Fruit fly (Drosophila melanogaster) whole organism: ENCODE results near the gene CG3473.

ENCODE experiments used
- CG8478 ChIP-seq: fragments of >200 bp; optimal IDR thresholded peaks from 2 replicates; lab custom pipeline; 2018; ENCODE audit warnings: inconsistent platforms
- Dll ChIP-seq: fragments of >200 bp; optimal IDR thresholded peaks from 2 replicates; lab custom pipeline; 2017
- EcR ChIP-seq, 2 experiments: fragments of >200 bp; optimal IDR thresholded peaks; 2 replicates each; lab custom pipeline; 2017; ENCODE audit warnings: missing biosample characterization in 2 of 2, missing genetic modification characterization in 2 of 2, missing genetic modification reagents in 2 of 2
- psq ChIP-seq: fragments of >200 bp; optimal IDR thresholded peaks from 2 replicates; lab custom pipeline; 2017

dm6 chr2L:14549009-14549408, 14.5 kb downstream of the CG3473 start, which contains the start of gene CG4218:
- TF ChIP-seq Dll: no peak
- TF ChIP-seq CG8478 (lab: Kevin White, UChicago): no peak
- no peak for TF ChIP-seq EcR (GFP tag; optimal IDR thresholded peaks at IDR 0.05; lab: Kevin White, UChicago)
- no peak for TF ChIP-seq psq (lab: Kevin White, UChicago)
